Worm (Caenorhabditis elegans) whole organism, young adult: ENCODE data around the gene Y22D7AL.6.

Experiments used
- B0019.2 ChIP-seq: fragments of 200-800 bp; sonication (Bioruptor generic); conservative IDR thresholded peaks from 2 replicates; pipeline ENCODE4 v1.3.6; 2022; ENCODE audit warnings: missing genetic modification reagents, missing genetic modification characterization, missing compliant biosample characterization
- F23B12.7 ChIP-seq: sonication (generic microtip); optimal IDR thresholded peaks from 2 replicates; lab custom pipeline; 2017; ENCODE audit warnings: missing genetic modification characterization, mild to moderate bottlenecking, missing compliant biosample characterization, antibody characterized with exemption, moderate library complexity; ENCODE audit not compliant: insufficient read depth
- F33H1.4 ChIP-seq: fragments of 200-800 bp; sonication (Bioruptor generic); IDR thresholded peaks from 2 replicates; pipeline ENCODE4 v1.3.6; 2022; ENCODE audit warnings: missing genetic modification reagents, missing genetic modification characterization, missing compliant biosample characterization
- F49E8.2 ChIP-seq: sonication (generic microtip); optimal IDR thresholded peaks from 3 replicates; lab custom pipeline; 2017; ENCODE audit warnings: missing genetic modification characterization, mild to moderate bottlenecking, missing compliant biosample characterization, antibody characterized with exemption, moderate library complexity; ENCODE audit not compliant: insufficient read depth
- F52B5.7 ChIP-seq: sonication (generic microtip); optimal IDR thresholded peaks from 2 replicates; lab custom pipeline; 2016; ENCODE audit warnings: mild to moderate bottlenecking, missing genetic modification characterization, missing compliant biosample characterization
- F55B11.4 ChIP-seq: sonication (generic microtip); optimal IDR thresholded peaks from 2 replicates; lab custom pipeline; 2016; ENCODE audit warnings: missing compliant biosample characterization, missing genetic modification characterization, borderline replicate concordance; ENCODE audit not compliant: insufficient read depth
- F57C9.4 ChIP-seq: sonication (generic microtip); optimal IDR thresholded peaks from 2 replicates; lab custom pipeline; 2017; ENCODE audit warnings: mild to moderate bottlenecking, missing genetic modification characterization, missing compliant biosample characterization
- K12H6.12 ChIP-seq: fragments of 200-800 bp; sonication (Bioruptor generic); optimal IDR thresholded peaks from 2 replicates; lab custom pipeline; 2018; ENCODE audit warnings: mild to moderate bottlenecking, missing genetic modification characterization, missing compliant biosample characterization
- T26A5.8 ChIP-seq: sonication (generic microtip); optimal IDR thresholded peaks from 2 replicates; lab custom pipeline; 2016; ENCODE audit warnings: missing genetic modification characterization, missing compliant biosample characterization
- Y56A3A.18 ChIP-seq: fragments of 200-800 bp; sonication (Bioruptor generic); IDR thresholded peaks from 2 replicates; pipeline ENCODE4 v1.3.6; 2022; ENCODE audit warnings: missing genetic modification reagents, missing genetic modification characterization, missing compliant biosample characterization
- ZK185.1 ChIP-seq: sonication (generic microtip); optimal IDR thresholded peaks from 2 replicates; lab custom pipeline; 2016; ENCODE audit warnings: mild to moderate bottlenecking, missing genetic modification characterization, missing compliant biosample characterization; ENCODE audit not compliant: poor library complexity, severe bottlenecking
- attf-6 ChIP-seq: fragments of 200-800 bp; sonication (Bioruptor generic); IDR thresholded peaks from 2 replicates; pipeline ENCODE4 v1.3.6; 2022; ENCODE audit warnings: missing genetic modification reagents, missing genetic modification characterization, missing compliant biosample characterization
- bed-2 ChIP-seq: fragments of 200-800 bp; sonication (Bioruptor generic); IDR thresholded peaks from 2 replicates; pipeline ENCODE4 v1.3.6; 2022; ENCODE audit warnings: missing genetic modification reagents, missing genetic modification characterization, missing compliant biosample characterization
- cebp-1 ChIP-seq, 2 experiments: fragments of 200-800 bp in 1 of 2; sonication (Bioruptor generic) in 1 of 2; sonication (generic microtip) in 1 of 2; IDR thresholded peaks in 1 of 2; optimal IDR thresholded peaks in 1 of 2; 2 replicates each; pipeline versions ENCODE4 v1.3.6 to Lab custom; 2017 to 2022; ENCODE audit warnings: missing compliant biosample characterization in 2 of 2, missing genetic modification characterization in 2 of 2, mild to moderate bottlenecking in 1 of 2, missing genetic modification reagents in 1 of 2, moderate library complexity in 1 of 2
- ceh-100 ChIP-seq: fragments of 200-800 bp; sonication (Bioruptor generic); IDR thresholded peaks from 2 replicates; pipeline ENCODE4 v1.3.6; 2022; ENCODE audit warnings: missing genetic modification reagents, missing genetic modification characterization, missing compliant biosample characterization
- ceh-40 ChIP-seq: fragments of 200-800 bp; sonication (Bioruptor generic); IDR thresholded peaks from 2 replicates; pipeline ENCODE4 v1.3.6; 2022; ENCODE audit warnings: missing genetic modification characterization, missing compliant biosample characterization
- ceh-58 ChIP-seq: fragments of 200-800 bp; sonication (Bioruptor generic); IDR thresholded peaks from 2 replicates; pipeline ENCODE4 v1.3.6; 2022; ENCODE audit warnings: missing genetic modification characterization, missing compliant biosample characterization
- ceh-79 ChIP-seq: sonication (generic microtip); optimal IDR thresholded peaks from 2 replicates; lab custom pipeline; 2017; ENCODE audit warnings: mild to moderate bottlenecking, missing genetic modification characterization, missing compliant biosample characterization
- chd-7 ChIP-seq: sonication (generic microtip); optimal IDR thresholded peaks from 2 replicates; lab custom pipeline; 2016; ENCODE audit warnings: mild to moderate bottlenecking, missing genetic modification characterization, moderate library complexity, missing compliant biosample characterization
- die-1 ChIP-seq: sonication (generic microtip); optimal IDR thresholded peaks from 2 replicates; lab custom pipeline; 2016; ENCODE audit warnings: missing genotype, mild to moderate bottlenecking, missing genetic modification characterization, missing compliant biosample characterization
- dox-1 ChIP-seq: fragments of 200-800 bp; sonication (Bioruptor generic); IDR thresholded peaks from 2 replicates; pipeline ENCODE4 v1.3.6; 2022; ENCODE audit warnings: missing genetic modification reagents, missing genetic modification characterization, missing compliant biosample characterization
- egl-18 ChIP-seq: fragments of 200-800 bp; sonication (Bioruptor generic); IDR thresholded peaks from 2 replicates; pipeline ENCODE4 v1.3.6; 2022; ENCODE audit warnings: missing genetic modification reagents, missing genetic modification characterization, missing compliant biosample characterization
- egl-44 ChIP-seq: fragments of 200-800 bp; sonication (Bioruptor generic); IDR thresholded peaks from 2 replicates; pipeline ENCODE4 v1.3.6; 2022; ENCODE audit warnings: missing genetic modification reagents, missing genetic modification characterization, missing compliant biosample characterization
- egrh-3 ChIP-seq: fragments of 200-800 bp; sonication (Bioruptor generic); IDR thresholded peaks from 2 replicates; pipeline ENCODE4 v1.3.6; 2022; ENCODE audit warnings: missing genetic modification reagents, missing genetic modification characterization, missing compliant biosample characterization
- ets-4 ChIP-seq: fragments of 200-800 bp; sonication (Bioruptor generic); optimal IDR thresholded peaks from 2 replicates; lab custom pipeline; 2018; ENCODE audit warnings: mild to moderate bottlenecking, missing genetic modification characterization, missing compliant biosample characterization
- gei-17 ChIP-seq: fragments of 200-800 bp; sonication (Bioruptor generic); optimal IDR thresholded peaks from 2 replicates; lab custom pipeline; 2018; ENCODE audit warnings: mild to moderate bottlenecking, missing genetic modification characterization, missing compliant biosample characterization
- hlh-26 ChIP-seq: fragments of 200-800 bp; sonication (Bioruptor generic); conservative IDR thresholded peaks from 2 replicates; pipeline ENCODE4 v1.3.6; 2022; ENCODE audit warnings: missing genetic modification reagents, missing genetic modification characterization, missing compliant biosample characterization
- hrde-1 ChIP-seq: sonication (generic microtip); optimal IDR thresholded peaks from 2 replicates; lab custom pipeline; 2016; ENCODE audit warnings: missing genetic modification characterization, mild to moderate bottlenecking, missing compliant biosample characterization, moderate library complexity, missing genotype, missing genetic modification reagents, borderline replicate concordance
- let-607 ChIP-seq, 2 experiments: fragments of 200-800 bp in 1 of 2; sonication (Bioruptor generic) in 1 of 2; sonication (generic microtip) in 1 of 2; optimal IDR thresholded peaks; 2 replicates each; lab custom pipeline; 2016 to 2018; ENCODE audit warnings: mild to moderate bottlenecking in 2 of 2, missing compliant biosample characterization in 2 of 2, missing genetic modification characterization in 2 of 2, moderate library complexity in 2 of 2, missing genotype in 1 of 2
- lin-26 ChIP-seq: fragments of 200-800 bp; sonication (Bioruptor generic); IDR thresholded peaks from 2 replicates; pipeline ENCODE4 v1.3.6; 2022; ENCODE audit warnings: missing genetic modification reagents, missing genetic modification characterization, missing compliant biosample characterization
- lin-35 ChIP-seq, 3 experiments: fragments of 150-350 bp in 2 of 3; sonication (generic microtip) in 1 of 3; optimal IDR thresholded peaks; 2 replicates each; lab custom pipeline; 2014 to 2018; ENCODE audit warnings: missing biosample characterization in 3 of 3, missing genetic modification characterization in 3 of 3, missing genetic modification reagents in 3 of 3
- lin-40 ChIP-seq: sonication (generic microtip); optimal IDR thresholded peaks from 2 replicates; lab custom pipeline; 2016; ENCODE audit warnings: missing genetic modification characterization, mild to moderate bottlenecking, missing compliant biosample characterization, missing genotype, missing genetic modification reagents
- lsl-1 ChIP-seq: fragments of 200-800 bp; sonication (Bioruptor generic); optimal IDR thresholded peaks from 2 replicates; lab custom pipeline; 2018; ENCODE audit warnings: mild to moderate bottlenecking, missing genetic modification characterization, moderate library complexity, missing compliant biosample characterization
- madf-10 ChIP-seq: sonication (generic microtip); optimal IDR thresholded peaks from 2 replicates; lab custom pipeline; 2016; ENCODE audit warnings: mild to moderate bottlenecking, missing genetic modification characterization, missing compliant biosample characterization
- mcd-1 ChIP-seq: fragments of 200-800 bp; sonication (Bioruptor generic); IDR thresholded peaks from 2 replicates; pipeline ENCODE4 v1.3.6; 2022; ENCODE audit warnings: missing genetic modification reagents, missing genetic modification characterization, missing compliant biosample characterization
- nfya-2 ChIP-seq: fragments of 200-800 bp; sonication (Bioruptor generic); IDR thresholded peaks from 2 replicates; pipeline ENCODE4 v1.3.6; 2022; ENCODE audit warnings: missing genetic modification reagents, missing genetic modification characterization, missing compliant biosample characterization
- nhr-120 ChIP-seq: fragments of 200-800 bp; sonication (Bioruptor generic); IDR thresholded peaks from 2 replicates; pipeline ENCODE4 v1.3.6; 2022; ENCODE audit warnings: missing genetic modification characterization, missing compliant biosample characterization
- nhr-80 ChIP-seq: sonication (generic microtip); optimal IDR thresholded peaks from 2 replicates; lab custom pipeline; 2016; ENCODE audit warnings: missing genetic modification characterization, missing compliant biosample characterization
- snpc-3.4 ChIP-seq: sonication (generic microtip); optimal IDR thresholded peaks from 2 replicates; lab custom pipeline; 2017; ENCODE audit warnings: missing genetic modification characterization, mild to moderate bottlenecking, missing compliant biosample characterization, antibody characterized with exemption, moderate library complexity, missing genotype, missing genetic modification reagents
- snpc-4 ChIP-seq, 5 experiments: fragments of 150-350 bp in 1 of 5; sonication (generic microtip) in 4 of 5; optimal IDR thresholded peaks; 2 replicates each; lab custom pipeline; 2014 to 2018; ENCODE audit warnings: missing genetic modification characterization in 5 of 5, missing biosample characterization in 3 of 5, antibody characterized with exemption in 2 of 5, mild to moderate bottlenecking in 2 of 5, missing compliant biosample characterization in 2 of 5, missing genotype in 2 of 5, moderate library complexity in 2 of 5, missing genetic modification reagents in 1 of 5
- tbx-9 ChIP-seq: sonication (generic microtip); optimal IDR thresholded peaks from 2 replicates; lab custom pipeline; 2016; ENCODE audit warnings: borderline replicate concordance, missing genetic modification characterization, inconsistent platforms, missing compliant biosample characterization
- tlf-1 ChIP-seq: fragments of 200-800 bp; sonication (Bioruptor generic); optimal IDR thresholded peaks from 2 replicates; lab custom pipeline; 2018; ENCODE audit warnings: mild to moderate bottlenecking, missing genetic modification characterization, missing compliant biosample characterization
- xnd-1 ChIP-seq: sonication (generic microtip); optimal IDR thresholded peaks from 2 replicates; lab custom pipeline; 2016; ENCODE audit warnings: missing genotype, missing genetic modification reagents, missing genetic modification characterization, missing compliant biosample characterization

The Y22D7AL.6 gene

DNA sequence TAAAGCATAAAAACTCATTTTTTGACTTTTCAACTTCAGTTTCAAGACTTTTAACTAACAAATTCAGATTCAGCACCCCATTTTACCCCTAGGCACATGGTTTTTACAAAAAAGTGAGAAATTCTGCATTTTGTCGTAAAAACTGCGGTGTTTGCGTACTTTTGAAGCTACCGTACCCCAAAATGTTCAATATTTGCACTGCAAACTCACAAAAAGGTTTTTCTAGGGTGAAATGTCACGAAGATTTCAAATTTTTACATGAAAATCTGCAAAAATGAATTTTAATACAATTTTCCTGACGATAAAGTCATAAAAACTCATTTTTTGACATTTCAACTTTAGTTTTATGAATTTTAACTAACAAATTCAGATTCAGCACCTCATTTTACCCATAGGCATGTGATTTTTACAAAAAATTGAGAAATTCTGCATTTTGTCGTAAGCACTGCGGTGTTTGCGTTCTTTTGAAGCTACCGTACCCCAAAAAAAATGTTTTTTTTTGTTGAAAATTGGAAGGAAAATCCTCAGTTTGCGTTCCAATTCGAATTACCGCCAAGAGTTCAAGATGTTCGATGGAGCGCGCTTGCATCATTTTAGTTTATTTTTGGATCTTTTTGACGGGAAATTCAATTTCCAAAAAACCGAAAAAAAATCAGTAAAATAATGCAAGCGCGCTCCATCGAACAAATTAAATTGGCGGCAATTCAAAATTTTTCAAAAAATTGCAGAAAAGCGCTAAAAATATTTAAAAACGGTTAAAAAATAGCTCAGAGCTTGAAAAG is 11.7 kb downstream of the Y22D7AL.6 start (continued):
- TF ChIP-seq ets-4 (no peak), dox-1 (GFP tag; lab: Robert Waterston, UW) (peak; percentile 48), tbx-9 (tag; lab: Kevin White, UChicago) (peak; percentile 37), let-607 (tag; optimal IDR thresholded peaks at IDR 0.05; lab: Kevin White, UChicago) (peak in 1 of 2 experiments; percentile 47), lsl-1 (GFP tag; lab: Kevin White, UChicago) (peak; percentile 55), egrh-3 (GFP tag; lab: Robert Waterston, UW) (no peak), lin-35 (GFP tag; optimal IDR thresholded peaks at IDR 0.05; lab: Kevin White, UChicago) (no peak), ceh-40 (GFP tag; lab: Robert Waterston, UW) (peak; percentile 55; the same call in 1 of the 2 replicates), madf-10 (tag; lab: Kevin White, UChicago) (peak; percentile 6), snpc-4 (GFP tag; optimal IDR thresholded peaks at IDR 0.05; lab: Kevin White, UChicago) (no peak), snpc-4 (tag; optimal IDR thresholded peaks at IDR 0.05; lab: Kevin White, UChicago) (peak in 1 of 4 experiments; percentile 59), egl-18 (GFP tag; lab: Robert Waterston, UW) (peak; percentile 68; the same call in 1 of the 2 replicates), bed-2 (GFP tag; lab: Robert Waterston, UW) (no peak), K12H6.12 (tag; lab: Kevin White, UChicago) (no peak), lin-26 (GFP tag; lab: Robert Waterston, UW) (peak; percentile 44; the same call in 1 of the 2 replicates), F55B11.4 (tag; lab: Kevin White, UChicago) (no peak), hlh-26 (GFP tag; lab: Robert Waterston, UW) (no peak), nhr-120 (GFP tag; lab: Robert Waterston, UW) (no peak), ceh-58 (GFP tag; lab: Robert Waterston, UW) (no peak), F52B5.7 (peak; percentile 92), xnd-1 (tag; lab: Kevin White, UChicago) (no peak), gei-17 (GFP tag; lab: Kevin White, UChicago) (peak; percentile 32), mcd-1 (GFP tag; lab: Robert Waterston, UW) (peak; percentile 88), hrde-1 (tag; lab: Kevin White, UChicago) (peak; percentile 85), ZK185.1 (tag; lab: Kevin White, UChicago) (no peak), F33H1.4 (GFP tag; lab: Robert Waterston, UW) (no peak), F57C9.4 (tag; lab: Kevin White, UChicago) (peak; percentile 90), nhr-80 (no peak), chd-7 (peak; percentile 89), tlf-1 (GFP tag; lab: Kevin White, UChicago) (peak; percentile 74), snpc-3.4 (tag; lab: Kevin White, UChicago) (no peak), cebp-1 (GFP tag; IDR thresholded peaks at IDR 0.05; lab: Robert Waterston, UW) (0 out of 2 replicates have a peak, but pooled peaks have one; percentile 7), cebp-1 (tag; optimal IDR thresholded peaks at IDR 0.05; lab: Kevin White, UChicago) (peak; percentile 68), attf-6 (GFP tag; lab: Robert Waterston, UW) (0 out of 2 replicates have a peak, but pooled peaks have one; percentile 37), F23B12.7 (tag; lab: Kevin White, UChicago) (no peak), egl-44 (no peak), B0019.2 (GFP tag; lab: Robert Waterston, UW) (no peak), Y56A3A.18 (0 out of 2 replicates have a peak, but pooled peaks have one; percentile 29), F49E8.2 (tag; lab: Kevin White, UChicago) (peak; percentile 83), lin-40 (tag; lab: Kevin White, UChicago) (peak; percentile 43), nfya-2 (GFP tag; lab: Robert Waterston, UW) (peak; percentile 78), ceh-100 (peak; percentile 50; the same call in 1 of the 2 replicates), die-1 (tag; lab: Kevin White, UChicago) (peak; percentile 26), T26A5.8 (tag; lab: Kevin White, UChicago) (peak; percentile 39), ceh-79 (tag; lab: Kevin White, UChicago) (peak; percentile 63)
